Fruit fly (Drosophila melanogaster) S2 (cell line): ENCODE results near the gene CG7231.
A peak's percentile ranks its signal among the peaks of the same experiment; 100 is the strongest.

Source experiments
- CG8478 ChIP-seq: fragments of >200 bp; optimal IDR thresholded peaks from 2 replicates; lab custom pipeline; 2018
- CTCF ChIP-seq, 2 experiments: fragments of >200 bp; optimal IDR thresholded peaks; 2 replicates each; lab custom pipeline; 2018

The CG7231 gene

DNA sequence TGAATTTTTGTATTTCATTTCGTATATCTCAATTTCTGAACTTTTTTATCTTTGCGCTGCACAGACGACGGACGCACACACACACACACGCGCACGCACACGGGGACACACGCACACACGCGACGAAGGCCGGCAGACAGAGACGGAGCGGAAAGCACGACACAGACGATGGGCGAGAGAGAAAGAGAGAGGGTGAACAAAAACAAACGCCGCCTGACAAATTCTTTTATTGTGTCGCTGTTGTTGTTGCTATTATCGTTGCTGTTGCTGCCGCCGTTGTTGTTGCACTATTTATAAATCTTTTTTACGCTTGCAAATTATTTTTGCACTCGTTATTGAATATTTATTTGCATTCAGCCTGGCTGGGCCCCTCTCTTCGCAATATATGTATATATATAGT, 7.0 kb upstream of the CG7231 start:
- TF ChIP-seq CTCF (optimal IDR thresholded peaks at IDR 0.05; lab: Kevin White, UChicago) = no peak
- TF ChIP-seq CG8478 (lab: Kevin White, UChicago) = no peak

DNA sequence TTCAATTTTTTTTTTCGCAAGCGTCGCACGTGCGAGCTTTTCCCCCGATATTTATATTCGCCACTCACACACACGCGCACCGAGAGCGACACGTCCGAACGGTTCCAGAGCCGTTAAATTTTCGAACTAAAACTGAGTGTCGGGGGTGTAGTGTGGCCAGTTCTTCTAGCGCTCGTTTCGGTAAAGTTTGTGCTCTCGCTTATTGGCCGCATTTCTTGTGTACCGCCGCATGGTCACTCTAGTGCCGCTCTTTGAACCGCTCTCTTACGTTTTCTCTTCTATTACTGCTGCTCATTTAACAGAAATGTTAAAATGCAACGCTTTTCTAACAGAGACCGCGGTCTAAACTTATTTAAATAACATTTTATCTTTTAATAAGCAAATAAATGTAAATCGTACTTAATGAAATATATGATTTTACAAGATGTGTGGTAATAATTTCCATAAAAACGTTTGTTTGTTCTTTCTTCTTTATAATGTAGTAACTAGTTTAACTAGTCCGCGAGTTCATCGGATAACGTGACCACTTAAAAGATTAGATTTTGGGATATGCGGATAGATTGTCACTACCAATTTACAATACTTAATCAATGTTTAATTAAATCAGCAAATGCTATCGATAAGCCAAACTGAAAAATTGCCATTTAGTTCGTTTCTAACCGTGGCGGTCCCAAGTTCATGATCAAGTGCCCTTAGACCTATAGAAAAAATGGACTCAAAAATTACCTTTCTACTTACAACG, 484 bp downstream of the CG7231 start, which contains the start of gene Snoo:
Gene Snoo, minus strand, starts transcription at position 138 of the 742 bp plus-strand sequence.
- TF ChIP-seq CTCF (optimal IDR thresholded peaks at IDR 0.05; lab: Kevin White, UChicago) = peak; percentile 43 to 52
- TF ChIP-seq CG8478 (lab: Kevin White, UChicago) = no peak

DNA sequence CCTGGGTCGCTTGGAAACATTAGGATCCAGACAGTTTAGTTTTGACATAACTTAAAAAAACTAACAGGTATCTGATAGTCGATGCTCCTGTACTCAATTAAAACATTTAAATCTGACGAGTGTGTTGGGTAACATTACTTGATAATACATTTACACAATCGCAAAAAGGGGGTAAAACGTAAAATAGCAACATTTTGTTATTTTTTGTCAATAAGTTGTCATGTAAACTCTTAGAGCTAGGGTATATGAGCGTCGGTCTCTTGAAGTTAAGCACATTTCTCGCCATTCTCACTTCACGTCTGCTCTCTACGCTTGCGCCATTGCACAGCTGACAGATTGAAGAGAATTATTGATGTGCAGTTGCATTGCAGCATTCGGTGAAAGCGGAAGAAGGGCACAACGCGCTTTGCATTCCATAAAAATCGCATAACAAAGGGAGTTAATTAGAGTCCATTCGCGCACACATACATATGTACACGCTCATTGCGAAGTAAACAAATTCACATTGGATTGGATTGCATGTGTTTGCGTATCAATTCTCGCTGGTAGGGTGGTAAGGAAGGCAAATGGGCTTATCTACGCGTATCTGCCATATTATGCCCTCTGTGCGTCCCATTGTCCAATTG, 1.3 kb downstream of the CG7231 start:
- TF ChIP-seq CG8478 (lab: Kevin White, UChicago) (no peak), CTCF (optimal IDR thresholded peaks at IDR 0.05; lab: Kevin White, UChicago) (no peak)

DNA sequence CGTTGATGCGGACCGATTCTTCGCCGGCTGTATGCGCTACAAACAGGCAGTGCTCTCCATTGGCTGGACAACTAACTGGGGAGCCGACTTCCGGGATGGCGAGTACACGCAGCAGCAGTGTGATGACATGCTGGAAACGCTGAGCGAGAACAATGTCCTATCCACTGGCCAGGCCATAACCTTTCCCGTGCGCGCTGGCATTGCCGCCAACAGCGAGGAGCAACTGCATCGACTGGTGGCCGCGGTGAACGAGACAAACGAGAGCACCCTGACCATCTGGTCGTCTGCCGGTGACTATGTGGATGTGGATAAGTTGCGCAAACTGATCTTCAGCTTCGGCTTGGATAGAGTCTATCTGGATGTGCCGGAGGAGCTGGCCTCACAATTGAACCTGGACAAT, 2.5 kb downstream of the CG7231 start:
- TF ChIP-seq CG8478 (lab: Kevin White, UChicago) (no peak), CTCF (optimal IDR thresholded peaks at IDR 0.05; lab: Kevin White, UChicago) (no peak)

dm6 chr2L:7989868-7990267, 6.1 kb downstream of the CG7231 start:
- TF ChIP-seq CG8478 (lab: Kevin White, UChicago) = no peak
- no peak for TF ChIP-seq CTCF (optimal IDR thresholded peaks at IDR 0.05; lab: Kevin White, UChicago)

DNA sequence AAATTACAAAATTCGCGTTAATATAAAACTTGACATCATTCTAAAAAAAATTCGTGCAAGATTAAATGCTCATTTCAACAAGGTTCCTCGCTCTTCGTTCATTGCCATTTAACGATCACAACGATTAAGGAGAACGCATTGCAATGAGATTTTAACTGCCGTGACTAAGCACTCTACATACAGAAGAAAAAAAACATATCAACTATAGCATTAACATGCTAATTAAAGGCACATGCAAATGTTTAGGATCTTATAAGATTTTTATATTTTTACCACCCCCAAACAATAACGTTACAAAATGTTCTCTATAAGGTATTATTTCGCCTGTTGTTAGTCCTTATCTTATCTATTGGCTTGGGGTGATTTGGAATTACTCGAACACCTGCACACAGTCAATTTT, 7.0 kb downstream of the CG7231 start:
- no peak for TF ChIP-seq CG8478 (lab: Kevin White, UChicago)

DNA sequence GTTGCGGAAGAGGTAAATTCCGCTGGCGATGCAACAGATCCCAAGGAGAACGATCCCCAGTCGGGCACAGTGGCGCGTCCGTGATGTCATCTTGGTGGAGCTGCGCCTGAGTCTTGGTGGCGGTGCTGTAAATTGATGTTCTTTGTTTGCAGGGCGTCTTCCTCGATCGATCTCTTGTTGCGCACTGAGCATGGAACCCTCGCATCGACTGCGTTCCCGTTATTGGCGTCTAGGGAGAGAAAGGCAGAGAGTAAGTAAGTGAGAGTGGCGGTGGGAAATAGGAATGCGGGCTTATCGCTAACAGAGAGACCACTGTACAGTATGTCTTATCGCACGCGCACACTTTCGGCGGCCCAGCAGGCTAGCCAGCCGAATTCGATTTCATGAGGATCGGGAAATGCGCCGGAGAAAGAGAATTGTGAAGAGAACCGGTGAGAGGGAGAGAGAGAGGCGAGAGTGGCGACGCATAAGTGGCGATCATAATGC, 7.7 kb downstream of the CG7231 start:
- TF ChIP-seq CTCF (optimal IDR thresholded peaks at IDR 0.05; lab: Kevin White, UChicago) (no peak), CG8478 (lab: Kevin White, UChicago) (no peak)

DNA sequence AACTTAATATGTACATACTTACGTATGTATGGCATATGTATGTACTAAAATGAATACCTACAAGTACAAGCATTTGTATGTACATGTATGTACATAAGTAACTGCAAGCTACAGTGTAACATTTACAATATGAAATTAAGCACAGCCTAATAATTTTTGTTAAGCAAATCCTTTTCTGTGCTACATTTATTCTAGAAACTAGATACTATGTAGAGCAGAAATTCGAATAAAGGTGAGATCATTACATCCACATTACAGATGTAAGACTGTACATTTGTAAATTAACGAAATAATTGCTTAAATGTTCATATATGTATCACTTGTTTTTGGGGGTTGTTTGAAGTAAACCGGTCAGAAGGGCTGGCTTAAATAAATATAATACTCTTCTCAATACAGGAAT, 8.2 kb downstream of the CG7231 start:
- TF ChIP-seq CTCF (optimal IDR thresholded peaks at IDR 0.05; lab: Kevin White, UChicago) (no peak), CG8478 (lab: Kevin White, UChicago) (no peak)

DNA sequence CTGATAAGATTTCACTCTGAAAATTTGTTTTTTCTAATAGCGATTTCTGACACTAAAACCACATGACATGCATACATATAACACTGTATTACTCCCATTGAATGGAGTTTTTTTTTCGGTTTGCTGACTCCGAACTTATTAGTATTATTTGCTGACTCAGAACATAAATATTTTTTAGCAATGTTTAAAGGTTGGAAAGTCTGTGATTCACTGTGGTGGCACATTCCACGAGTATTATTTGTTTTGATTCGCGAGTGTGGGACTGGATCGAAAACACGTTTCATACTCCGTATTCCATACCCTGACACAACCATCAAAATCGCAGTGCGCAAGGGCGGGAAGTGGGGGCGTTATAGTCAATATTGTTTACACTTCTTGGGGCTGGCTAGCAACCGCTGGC, 8.9 kb downstream of the CG7231 start:
- TF ChIP-seq CTCF (optimal IDR thresholded peaks at IDR 0.05; lab: Kevin White, UChicago) (no peak), CG8478 (lab: Kevin White, UChicago) (no peak)

- TF ChIP-seq CTCF (optimal IDR thresholded peaks at IDR 0.05; lab: Kevin White, UChicago) (no peak), CG8478 (lab: Kevin White, UChicago) (no peak)
These were observed 9.4 kb downstream of the CG7231 start for dm6 chr2L:7993062-7993685.

DNA sequence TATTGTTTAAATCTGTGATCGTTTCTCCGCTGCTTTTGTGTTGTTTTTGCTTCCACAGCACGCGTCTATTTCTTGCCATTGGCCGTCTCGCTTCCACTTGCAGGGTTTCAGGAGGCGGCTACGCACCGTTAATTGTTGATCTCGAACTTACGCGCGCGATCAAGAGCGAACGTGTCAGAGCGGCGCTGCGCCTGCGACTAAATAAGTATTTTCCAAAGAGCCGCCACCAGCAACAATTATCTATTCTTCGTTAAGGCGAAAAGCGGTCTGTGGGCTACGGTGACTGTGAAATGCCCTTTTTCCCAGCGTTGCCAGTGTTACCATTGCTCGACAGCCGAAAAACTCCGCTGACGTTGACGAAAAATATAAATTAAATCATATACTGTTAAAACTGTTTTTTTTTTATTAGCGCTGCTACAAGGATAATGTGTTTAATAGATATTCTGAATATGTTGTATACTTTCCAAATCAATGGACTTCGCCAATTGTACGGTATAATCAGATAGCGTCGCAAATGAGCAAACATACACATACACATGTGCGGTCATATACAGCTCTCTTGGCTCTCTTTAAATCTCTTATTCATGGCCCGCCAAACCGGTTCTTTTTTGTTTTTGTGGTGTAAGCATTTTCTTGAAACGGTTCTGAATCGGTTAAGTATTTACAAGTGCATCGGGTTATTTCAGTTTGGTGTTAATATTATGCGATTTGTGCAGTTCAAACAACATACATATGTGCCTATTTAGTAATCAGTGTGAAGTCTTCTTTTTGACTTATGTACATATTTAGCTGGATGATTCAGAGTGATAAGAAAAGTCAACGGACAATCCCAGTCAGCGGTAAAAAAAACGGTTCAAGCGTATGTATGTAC, 10.5 kb downstream of the CG7231 start, which contains the start of gene pes:
Gene pes, minus strand, starts transcription at position 201 of the 871 bp plus-strand sequence.
- no peak for TF ChIP-seq CTCF (optimal IDR thresholded peaks at IDR 0.05; lab: Kevin White, UChicago)
- TF ChIP-seq CG8478 (lab: Kevin White, UChicago) = no peak

DNA sequence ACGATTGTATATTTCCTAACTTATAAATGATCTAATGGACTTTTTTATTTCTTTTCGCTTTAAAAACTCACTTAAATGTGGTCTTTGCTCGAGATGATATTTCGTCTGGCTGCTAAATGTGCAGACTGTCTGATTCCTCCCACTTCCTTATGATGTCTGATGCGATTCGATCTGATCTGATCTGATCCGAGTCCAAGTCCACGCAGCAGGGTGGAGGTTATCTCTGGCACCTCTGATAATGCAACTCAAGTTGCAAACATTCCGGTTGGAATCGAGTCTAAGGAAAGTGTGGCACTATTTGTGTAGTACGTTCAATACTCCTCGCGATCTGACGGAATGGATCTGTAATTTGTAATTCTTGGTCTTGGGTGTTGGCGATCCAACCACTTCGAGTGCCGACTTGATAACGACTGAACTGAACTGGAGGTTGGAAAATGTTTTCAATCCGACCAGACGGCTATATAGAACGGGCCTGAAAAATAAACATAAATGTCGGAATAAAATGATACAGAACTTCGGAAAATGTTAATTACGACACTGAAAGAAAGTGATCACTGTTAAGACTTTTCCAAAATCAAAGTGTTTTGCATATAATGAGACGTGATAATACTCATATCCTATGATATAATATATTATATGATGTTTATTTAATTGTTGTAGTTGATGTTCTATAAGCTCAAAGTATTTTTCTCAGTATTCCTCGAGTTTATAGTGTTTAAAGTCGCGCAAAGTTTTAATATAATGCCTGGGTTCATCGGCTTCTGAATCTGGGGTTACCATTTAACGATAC, 13.7 kb downstream of the CG7231 start:
- TF ChIP-seq CG8478 (lab: Kevin White, UChicago) (no peak), CTCF (optimal IDR thresholded peaks at IDR 0.05; lab: Kevin White, UChicago) (no peak)

dm6 chr2L:7998080-7998457, 14.3 kb downstream of the CG7231 start, which contains the start of gene CG7227:
Gene CG7227 (minus strand): TSS chr2L:7998151.
- TF ChIP-seq CTCF (optimal IDR thresholded peaks at IDR 0.05; lab: Kevin White, UChicago) (no peak), CG8478 (lab: Kevin White, UChicago) (no peak)
